Worm (Caenorhabditis elegans): ENCODE measurements around the gene F09B12.5.

Gene F09B12.5

ce11 chrX:15084395-15084794 lies at the start of gene F09B12.5:
TSS of gene F09B12.5 (plus strand) at chrX:15084695.
- TF ChIP-seq ZK337.2 (GFP tag; IDR thresholded peaks at IDR 0.05) (no peak), lin-29 (GFP tag; IDR thresholded peaks at IDR 0.05) (no peak), ceh-82 (tag; optimal IDR thresholded peaks at IDR 0.05) (no peak), madf-5 (GFP tag; IDR thresholded peaks at IDR 0.05) (no peak), daf-19 (GFP tag; conservative IDR thresholded peaks at IDR 0.05) (no peak), attf-4 (tag; optimal IDR thresholded peaks at IDR 0.05) (no peak), ztf-11 (tag; optimal IDR thresholded peaks at IDR 0.05) (no peak), T26A8.4 (GFP tag; IDR thresholded peaks at IDR 0.05) (no peak), nhr-11 (tag; optimal IDR thresholded peaks at IDR 0.05) (no peak), nhr-41 (GFP tag; IDR thresholded peaks at IDR 0.05) (no peak), madf-9 (GFP tag; conservative IDR thresholded peaks at IDR 0.05) (no peak), ZK546.5 (tag; optimal IDR thresholded peaks at IDR 0.05) (no peak)

DNA sequence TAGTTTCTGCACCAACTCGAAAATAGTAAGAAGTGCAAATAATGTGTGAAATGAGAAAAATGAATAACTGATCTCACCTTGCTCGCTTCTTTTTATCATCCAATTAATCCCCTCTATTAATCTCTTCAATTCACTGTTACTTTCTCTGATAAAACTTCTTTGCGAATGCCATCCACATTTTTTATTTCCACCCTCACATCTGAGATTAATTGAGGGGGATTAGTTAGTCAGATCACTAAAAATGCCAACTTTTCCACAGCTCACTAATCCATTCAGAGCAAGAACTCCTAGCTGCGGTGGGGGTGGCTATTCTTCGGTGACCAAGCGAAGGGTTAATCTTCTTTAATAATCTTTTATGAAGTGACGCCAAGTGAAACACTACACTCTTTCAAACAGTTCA lies 49.7 kb upstream of the F09B12.5 start, which contains the start of gene dsc-1:
Gene dsc-1, minus strand, starts transcription at position 46 of the 400 bp plus-strand sequence.
- TF ChIP-seq dve-1 (tag; optimal IDR thresholded peaks at IDR 0.05; ENCODE audit: insufficient read depth) = no peak
- TF ChIP-seq ama-1 (optimal IDR thresholded peaks at IDR 0.05) = no peak
- TF ChIP-seq saeg-2 (GFP tag; IDR thresholded peaks at IDR 0.05) = no peak
- TF ChIP-seq hif-1 (tag; optimal IDR thresholded peaks at IDR 0.05) = no peak

ce11 chrX:15035748-15036147 lies 48.7 kb upstream of the F09B12.5 start:
- TF ChIP-seq unc-62 (GFP tag; optimal IDR thresholded peaks at IDR 0.05 in 1 of 2) (peak in 1 of 2 experiments; percentile 93), unc-62 (tag; optimal IDR thresholded peaks at IDR 0.05) (no peak), dpl-1 (GFP tag; optimal IDR thresholded peaks at IDR 0.05) (no peak), nhr-76 (tag; optimal IDR thresholded peaks at IDR 0.05) (no peak)

- TF ChIP-seq nhr-48 (tag; optimal IDR thresholded peaks at IDR 0.05) = peak; percentile 6
- TF ChIP-seq ceh-20 (GFP tag; IDR thresholded peaks at IDR 0.05) = no peak
- TF ChIP-seq zip-2 (tag; optimal IDR thresholded peaks at IDR 0.05) = peak; percentile 30
- TF ChIP-seq arid-1 (GFP tag; conservative IDR thresholded peaks at IDR 0.05) = no peak
- peak in 1 of 2 experiments; percentile 25 for TF ChIP-seq daf-16 (GFP tag; optimal IDR thresholded peaks at IDR 0.05)
- TF ChIP-seq daf-16 (tag; optimal IDR thresholded peaks at IDR 0.05) = no peak
- TF ChIP-seq lsy-2 (tag; optimal IDR thresholded peaks at IDR 0.05) = peak in 1 of 2 experiments; percentile 18
- peak; percentile 3 for TF ChIP-seq nhr-102 (tag; optimal IDR thresholded peaks at IDR 0.05)
- peak; percentile 47 for TF ChIP-seq mep-1 (tag; optimal IDR thresholded peaks at IDR 0.05)
- TF ChIP-seq nhr-111 (GFP tag; optimal IDR thresholded peaks at IDR 0.05) = no peak
Measured at ce11 chrX:15036287-15036686, 48.2 kb upstream of the F09B12.5 start.

DNA sequence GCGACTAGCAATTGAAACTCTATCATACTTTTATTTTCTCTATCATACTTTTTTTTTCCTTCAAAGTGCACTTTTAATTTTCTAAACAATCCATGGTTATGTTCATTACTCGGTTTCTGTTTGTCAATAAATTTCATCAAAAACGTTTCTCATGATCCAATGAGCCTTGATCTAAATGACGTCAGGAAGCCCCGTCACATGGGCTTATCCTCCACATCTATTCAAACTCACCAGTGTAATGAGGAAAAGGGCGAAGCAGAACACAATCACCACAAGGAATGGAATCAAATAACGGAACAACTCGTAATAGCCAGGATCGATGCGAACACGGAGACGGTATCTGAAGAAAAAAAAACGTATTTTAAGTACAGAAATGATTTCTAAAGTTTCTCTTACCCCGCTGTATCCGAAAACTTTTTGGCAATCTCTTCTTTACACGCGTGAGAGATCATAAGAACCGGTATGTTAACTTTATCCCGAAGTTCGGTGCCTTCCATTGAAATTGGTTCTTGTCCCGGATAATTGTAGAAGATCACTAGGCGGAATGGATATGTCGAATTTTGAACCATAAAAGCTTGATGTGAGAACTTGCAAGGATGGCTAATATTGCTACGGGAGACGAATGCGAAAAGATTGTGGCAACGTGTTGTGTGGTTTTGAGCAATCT lies 45.3 kb upstream of the F09B12.5 start:
- 0 out of 2 replicates have a peak, but pooled peaks have one; percentile 29 for TF ChIP-seq T26A8.4 (GFP tag; IDR thresholded peaks at IDR 0.05)
- TF ChIP-seq daf-16 (GFP tag; optimal IDR thresholded peaks at IDR 0.05) = peak in 1 of 2 experiments; percentile 72
- no peak for TF ChIP-seq daf-16 (tag; optimal IDR thresholded peaks at IDR 0.05)
- no peak for TF ChIP-seq lin-29 (GFP tag; IDR thresholded peaks at IDR 0.05)
- TF ChIP-seq Y48G9A.11 (GFP tag; IDR thresholded peaks at IDR 0.05) = no peak
- no peak for TF ChIP-seq pha-4 (GFP tag; IDR thresholded peaks at IDR 0.05)
- TF ChIP-seq pha-4 (tag; optimal IDR thresholded peaks at IDR 0.05) = no peak
- no peak for TF ChIP-seq dmd-9 (GFP tag; IDR thresholded peaks at IDR 0.05)
- no peak for TF ChIP-seq mdl-1 (tag; optimal IDR thresholded peaks at IDR 0.05)
- no peak for TF ChIP-seq F37D6.2 (tag; optimal IDR thresholded peaks at IDR 0.05)
- no peak for TF ChIP-seq pqm-1 (tag; optimal IDR thresholded peaks at IDR 0.05)
- TF ChIP-seq zip-11 (GFP tag; IDR thresholded peaks at IDR 0.05) = no peak
- no peak for TF ChIP-seq mdt-29 (GFP tag; IDR thresholded peaks at IDR 0.05)
- TF ChIP-seq daf-19 (GFP tag; conservative IDR thresholded peaks at IDR 0.05) = no peak
- no peak for TF ChIP-seq zip-2 (tag; optimal IDR thresholded peaks at IDR 0.05)
- TF ChIP-seq snpc-1.2 (GFP tag; IDR thresholded peaks at IDR 0.05) = no peak
- no peak for TF ChIP-seq ceh-44 (GFP tag; IDR thresholded peaks at IDR 0.05)
- TF ChIP-seq ztf-11 (tag; optimal IDR thresholded peaks at IDR 0.05) = no peak
- no peak for TF ChIP-seq set-16 (GFP tag; IDR thresholded peaks at IDR 0.05)
- no peak for TF ChIP-seq mxl-2 (GFP tag; conservative IDR thresholded peaks at IDR 0.05)
- TF ChIP-seq duxl-1 (tag; optimal IDR thresholded peaks at IDR 0.05; ENCODE audit: poor library complexity) = no peak
